Fruit fly (Drosophila melanogaster) whole organism, embryonic: ENCODE results near the gene CG32487.

Experiments
- Bgb ChIP-seq: fragments of 200-800 bp; sonication (Bioruptor generic); IDR thresholded peaks from 2 replicates; pipeline ENCODE4 v1.3.6; 2022; ENCODE audit warnings: missing biosample characterization, missing genetic modification characterization; ENCODE audit not compliant: partially characterized antibody
- CG12104 ChIP-seq: fragments of 200-800 bp; sonication (Bioruptor generic); optimal IDR thresholded peaks from 3 replicates; lab custom pipeline; 2016; ENCODE audit warnings: missing biosample characterization, missing genetic modification characterization
- CG14050 ChIP-seq: fragments of 200-800 bp; sonication (Bioruptor generic); IDR thresholded peaks from 3 replicates; pipeline ENCODE4 v1.3.6; 2022; ENCODE audit warnings: missing biosample characterization, missing genetic modification characterization
- CG14860 ChIP-seq: fragments of 200-800 bp; sonication (Bioruptor generic); IDR thresholded peaks from 3 replicates; pipeline ENCODE4 v1.3.6; 2022; ENCODE audit warnings: missing biosample characterization, missing genetic modification characterization; ENCODE audit not compliant: partially characterized antibody
- CG1603 ChIP-seq: fragments of 200-800 bp; sonication (Bioruptor generic); optimal IDR thresholded peaks from 2 replicates; lab custom pipeline; 2019; ENCODE audit warnings: missing biosample characterization, mild to moderate bottlenecking, missing genetic modification characterization, moderate library complexity
- CG34224 ChIP-seq: fragments of 200-800 bp; sonication (Bioruptor generic); IDR thresholded peaks from 3 replicates; pipeline ENCODE4 v1.3.6; 2022; ENCODE audit warnings: missing biosample characterization, missing genetic modification characterization; ENCODE audit not compliant: partially characterized antibody
- CG7963 ChIP-seq: fragments of 200-800 bp; sonication (Bioruptor generic); IDR thresholded peaks from 3 replicates; pipeline ENCODE4 v1.3.6; 2022; ENCODE audit warnings: missing biosample characterization, missing genetic modification characterization; ENCODE audit not compliant: partially characterized antibody
- CG8290 ChIP-seq, 3 experiments: fragments of 200-800 bp; sonication (Bioruptor generic); optimal IDR thresholded peaks; 2 replicates each; lab custom pipeline; 2016 to 2019; ENCODE audit warnings: missing biosample characterization in 3 of 3, missing genetic modification characterization in 3 of 3, mild to moderate bottlenecking in 2 of 3, moderate library complexity in 1 of 3
- CG8924 ChIP-seq: fragments of 200-800 bp; optimal IDR thresholded peaks from 3 replicates; lab custom pipeline; 2019; ENCODE audit warnings: missing biosample characterization, mild to moderate bottlenecking, missing genetic modification characterization, moderate library complexity
- CTCF ChIP-seq: fragments of 200-800 bp; sonication (Bioruptor generic); optimal IDR thresholded peaks from 2 replicates; lab custom pipeline; 2017; ENCODE audit warnings: missing biosample characterization, mild to moderate bottlenecking, missing genetic modification characterization, moderate library complexity
- Dp ChIP-seq: fragments of 200-800 bp; sonication (Bioruptor generic); optimal IDR thresholded peaks from 2 replicates; lab custom pipeline; 2018; ENCODE audit warnings: missing biosample characterization, mild to moderate bottlenecking, missing genetic modification characterization, moderate library complexity
- Dref ChIP-seq: fragments of 200-800 bp; sonication (Bioruptor generic); IDR thresholded peaks from 2 replicates; pipeline ENCODE4 v1.3.6; 2022; ENCODE audit warnings: missing biosample characterization, missing genetic modification characterization
- Fer1 ChIP-seq: fragments of 200-800 bp; sonication (Bioruptor generic); optimal IDR thresholded peaks from 2 replicates; lab custom pipeline; 2017; ENCODE audit warnings: missing biosample characterization, mild to moderate bottlenecking, missing genetic modification characterization
- GATAe ChIP-seq: fragments of 200-800 bp; sonication (Bioruptor generic); conservative IDR thresholded peaks from 2 replicates; pipeline ENCODE4 v1.3.6; 2022; ENCODE audit warnings: missing biosample characterization, missing genetic modification characterization
- HLH4C ChIP-seq: fragments of 200-800 bp; sonication (Bioruptor generic); IDR thresholded peaks from 3 replicates; pipeline ENCODE4 v1.3.6; 2022; ENCODE audit warnings: missing biosample characterization, missing genetic modification characterization; ENCODE audit not compliant: partially characterized antibody
- HmgZ ChIP-seq: fragments of 200-800 bp; sonication (Bioruptor generic); optimal IDR thresholded peaks from 2 replicates; lab custom pipeline; 2018; ENCODE audit warnings: missing biosample characterization, mild to moderate bottlenecking, missing genetic modification characterization
- Max ChIP-seq: fragments of 200-800 bp; sonication (Bioruptor generic); optimal IDR thresholded peaks from 2 replicates; lab custom pipeline; 2016; ENCODE audit warnings: missing biosample characterization, mild to moderate bottlenecking, missing genetic modification characterization
- Optix ChIP-seq: fragments of 200-800 bp; sonication (Bioruptor generic); IDR thresholded peaks from 3 replicates; pipeline ENCODE4 v1.3.6; 2022; ENCODE audit warnings: missing biosample characterization, missing genetic modification characterization
- Pdp1 ChIP-seq, 2 experiments: fragments of 200-800 bp; sonication (Bioruptor generic); optimal IDR thresholded peaks; 3 replicates each; lab custom pipeline; 2016; ENCODE audit warnings: missing biosample characterization in 2 of 2, missing genetic modification characterization in 2 of 2, mild to moderate bottlenecking in 1 of 2, moderate library complexity in 1 of 2
- Sry-δ ChIP-seq: fragments of 200-800 bp; sonication (Bioruptor generic); optimal IDR thresholded peaks from 2 replicates; lab custom pipeline; 2016; ENCODE audit warnings: missing biosample characterization, missing genetic modification characterization
- ac ChIP-seq: fragments of 200-800 bp; sonication (Bioruptor generic); optimal IDR thresholded peaks from 3 replicates; lab custom pipeline; 2017; ENCODE audit warnings: missing biosample characterization, mild to moderate bottlenecking, missing genetic modification characterization
- cato ChIP-seq: fragments of 200-800 bp; sonication (Bioruptor generic); optimal IDR thresholded peaks from 2 replicates; lab custom pipeline; 2016; ENCODE audit warnings: missing biosample characterization, missing genetic modification characterization, borderline replicate concordance
- caup ChIP-seq: fragments of 200-800 bp; sonication (Bioruptor generic); optimal IDR thresholded peaks from 3 replicates; lab custom pipeline; 2017; ENCODE audit warnings: missing biosample characterization, mild to moderate bottlenecking, missing genetic modification characterization, moderate library complexity; ENCODE audit not compliant: severe bottlenecking
- dmrt99B ChIP-seq: fragments of 200-800 bp; sonication (Bioruptor generic); optimal IDR thresholded peaks from 2 replicates; lab custom pipeline; 2018; ENCODE audit warnings: missing biosample characterization, mild to moderate bottlenecking, missing genetic modification characterization, moderate library complexity
- exex ChIP-seq: fragments of 200-800 bp; sonication (Bioruptor generic); optimal IDR thresholded peaks from 4 replicates; lab custom pipeline; 2018; ENCODE audit warnings: missing biosample characterization, mild to moderate bottlenecking, missing genetic modification characterization, moderate library complexity
- grn ChIP-seq: fragments of 200-800 bp; sonication (Bioruptor generic); optimal IDR thresholded peaks from 3 replicates; lab custom pipeline; 2017; ENCODE audit warnings: missing biosample characterization, missing genetic modification characterization
- inv ChIP-seq: fragments of 200-800 bp; sonication (Bioruptor generic); IDR thresholded peaks from 2 replicates; pipeline ENCODE4 v1.3.6; 2022; ENCODE audit warnings: missing biosample characterization, missing genetic modification characterization; ENCODE audit not compliant: partially characterized antibody
- mld ChIP-seq: fragments of 200-800 bp; sonication (Bioruptor generic); IDR thresholded peaks from 3 replicates; pipeline ENCODE4 v1.3.6; 2022; ENCODE audit warnings: missing biosample characterization, missing genetic modification characterization; ENCODE audit not compliant: partially characterized antibody
- nerfin-2 ChIP-seq: fragments of 200-800 bp; sonication (Bioruptor generic); IDR thresholded peaks from 2 replicates; pipeline ENCODE4 v1.3.6; 2022; ENCODE audit warnings: missing biosample characterization, missing genetic modification characterization; ENCODE audit not compliant: partially characterized antibody
- nom ChIP-seq: fragments of 200-800 bp; sonication (Bioruptor generic); optimal IDR thresholded peaks from 2 replicates; lab custom pipeline; 2017; ENCODE audit warnings: missing biosample characterization, missing genetic modification characterization, mild to moderate bottlenecking, moderate library complexity, missing genetic modification reagents
- ranshi ChIP-seq: fragments of 200-800 bp; sonication (Bioruptor generic); IDR thresholded peaks from 2 replicates; pipeline ENCODE4 v1.3.6; 2022; ENCODE audit warnings: missing biosample characterization, missing genetic modification characterization
- sens ChIP-seq: fragments of 200-800 bp; sonication (Bioruptor generic); peaks from one replicate; lab custom pipeline; 2016; ENCODE audit warnings: missing biosample characterization, missing genetic modification characterization
- sug ChIP-seq: fragments of 200-800 bp; optimal IDR thresholded peaks from 2 replicates; lab custom pipeline; 2019; ENCODE audit warnings: missing biosample characterization, mild to moderate bottlenecking, missing genetic modification characterization, moderate library complexity
- trem ChIP-seq: fragments of 200-800 bp; optimal IDR thresholded peaks from 3 replicates; lab custom pipeline; 2019; ENCODE audit warnings: missing biosample characterization, mild to moderate bottlenecking, missing genetic modification characterization, moderate library complexity
- vnd ChIP-seq: fragments of 200-800 bp; sonication (Bioruptor generic); IDR thresholded peaks from 3 replicates; pipeline ENCODE4 v1.3.6; 2022; ENCODE audit warnings: missing biosample characterization, missing genetic modification characterization; ENCODE audit not compliant: partially characterized antibody
- wor ChIP-seq: fragments of 200-800 bp; sonication (Bioruptor generic); IDR thresholded peaks from 2 replicates; pipeline ENCODE4 v1.3.6; 2022; ENCODE audit warnings: missing biosample characterization, missing genetic modification characterization

The CG32487 gene

DNA sequence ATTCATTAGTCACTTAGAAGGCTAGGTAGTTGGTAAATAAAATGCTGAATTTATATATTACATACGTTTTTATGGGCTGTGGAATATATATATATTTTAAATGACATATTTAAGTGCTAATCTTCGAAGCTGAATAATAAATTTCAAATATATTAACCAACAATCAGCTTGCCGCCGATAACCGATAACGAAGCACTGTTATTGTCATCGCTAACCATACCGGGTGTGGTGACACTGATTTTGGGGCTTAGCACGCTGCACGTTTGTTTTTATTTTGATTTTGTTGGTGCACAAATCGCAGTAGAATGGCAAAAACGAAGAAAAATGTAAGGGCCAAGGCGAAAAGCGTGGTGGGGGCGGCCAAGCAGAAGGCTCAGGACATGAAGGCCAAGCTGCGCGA lies 37.8 kb upstream of the CG32487 start, which contains the start of gene CG16753 (continued):
- TF ChIP-seq ranshi (GFP tag; lab: Robert Waterston, UW) (no peak), cato (GFP tag; lab: Kevin White, UChicago) (no peak), nom (peak; percentile 10), HLH4C (peak; percentile 83), Sry-δ (GFP tag; lab: Kevin White, UChicago) (peak; percentile 79), Bgb (GFP tag; lab: Robert Waterston, UW) (peak; percentile 35), exex (tag; lab: Kevin White, UChicago) (peak; percentile 86), inv (GFP tag; lab: Robert Waterston, UW) (0 out of 2 replicates have a peak, but pooled peaks have one; percentile 19), dmrt99B (tag; lab: Kevin White, UChicago) (no peak), sens (no peak), CG7963 (peak; percentile 67), Fer1 (GFP tag; lab: Kevin White, UChicago) (peak; percentile 7), CG1603 (peak; percentile 33), Max (GFP tag; lab: Kevin White, UChicago) (peak; percentile 35), nerfin-2 (GFP tag; lab: Robert Waterston, UW) (peak; percentile 52; the same call in 1 of the 2 replicates), mld (GFP tag; lab: Robert Waterston, UW) (peak; percentile 67; the same call in 1 of the 3 replicates), trem (tag; lab: Kevin White, UChicago) (peak; percentile 51), ac (GFP tag; lab: Kevin White, UChicago) (no peak), CG8290 (GFP tag; optimal IDR thresholded peaks at IDR 0.05; lab: Kevin White, UChicago) (no peak), CG8290 (tag; optimal IDR thresholded peaks at IDR 0.05; lab: Kevin White, UChicago) (peak in 1 of 2 experiments; percentile 7), CG8924 (tag; lab: Kevin White, UChicago) (no peak), Dref (GFP tag; lab: Robert Waterston, UW) (peak; percentile 84), vnd (peak; percentile 52; the same call in 1 of the 3 replicates), Dp (peak; percentile 98), caup (no peak), CG12104 (GFP tag; lab: Kevin White, UChicago) (no peak)
- TF ChIP-seq, all 482 proteins: peak for 52

- TF ChIP-seq CG14860 (GFP tag; lab: Robert Waterston, UW) (no peak), CTCF (GFP tag; lab: Kevin White, UChicago) (no peak), HmgZ (tag; lab: Kevin White, UChicago) (no peak), Optix (GFP tag; lab: Robert Waterston, UW) (no peak), wor (GFP tag; lab: Robert Waterston, UW) (no peak), CG14050 (no peak), grn (GFP tag; lab: Kevin White, UChicago) (peak; percentile 45), Pdp1 (GFP tag; optimal IDR thresholded peaks at IDR 0.05; lab: Kevin White, UChicago) (peak in 1 of 2 experiments; percentile 11), CG34224 (GFP tag; lab: Robert Waterston, UW) (no peak), sug (tag; lab: Kevin White, UChicago) (peak; percentile 96), GATAe (no peak)
These were observed 37.0 kb upstream of the CG32487 start for dm6 chr3L:3054099-3054498.
